Fruit fly (Drosophila melanogaster) whole organism, pupa: ENCODE data around the gene mdlc.

Experiments
- CG32121 ChIP-seq: fragments of 200-800 bp; sonication (Bioruptor generic); IDR thresholded peaks from 2 replicates; pipeline ENCODE4 v1.3.6; 2022; ENCODE audit warnings: missing biosample characterization, missing genetic modification characterization
- Pif1A ChIP-seq: fragments of 200-800 bp; sonication (Bioruptor generic); optimal IDR thresholded peaks from 3 replicates; lab custom pipeline; 2016; ENCODE audit warnings: missing biosample characterization, missing genetic modification characterization
- Snoo ChIP-seq: fragments of 200-800 bp; sonication (Bioruptor generic); optimal IDR thresholded peaks from 3 replicates; lab custom pipeline; 2017; ENCODE audit warnings: missing biosample characterization, mild to moderate bottlenecking, missing genetic modification characterization, inconsistent platforms

DNA sequence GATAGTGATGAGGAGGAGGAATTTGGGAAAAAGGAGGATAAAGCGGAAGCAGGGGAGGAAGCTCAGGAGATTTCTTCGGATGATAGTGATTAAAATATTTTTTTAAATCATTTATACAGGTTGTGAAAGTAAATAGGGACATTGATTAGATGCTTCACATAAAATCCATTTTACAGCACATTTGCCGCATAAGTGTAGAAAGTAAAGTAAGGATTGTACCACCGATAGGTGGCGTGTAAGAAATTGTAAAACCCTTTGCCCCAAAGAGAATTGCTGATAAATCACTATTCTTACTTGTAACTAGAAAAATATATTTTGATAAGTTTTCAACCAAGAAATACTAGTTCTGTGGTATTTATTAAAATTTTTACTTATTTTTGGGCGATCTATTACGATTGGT lies 1.4 kb downstream of the mdlc start:
- TF ChIP-seq Snoo (tag; lab: Kevin White, UChicago) = no peak
- TF ChIP-seq Pif1A (GFP tag; lab: Kevin White, UChicago) = no peak
- TF ChIP-seq CG32121 = no peak
